Comparison of ENCODE assay signal across 5 fruit fly cellular contexts in genomic region chrX:5914992-5915751, dm6.
A peak's percentile ranks its signal among the peaks of the same experiment; 100 is the strongest.
TF ChIP-seq lines count a peak whose summit lies in the region.

No protein-coding gene starts in this region.

- TF ChIP-seq CTCF in whole organism, embryonic (GFP tag; optimal IDR thresholded peaks at IDR 0.05; lab: Kevin White, UChicago), result no peak

TF ChIP-seq in whole organism, adult, 20 proteins besides CTCF, POLR2A, EP300 and RAD21:
- TF ChIP-seq CG1620 (GFP tag; optimal IDR thresholded peaks at IDR 0.05; lab: Kevin White, UChicago), result peak; percentile 2
- TF ChIP-seq CG33017 (tag; optimal IDR thresholded peaks at IDR 0.05; lab: Kevin White, UChicago), result no peak
- no peak for TF ChIP-seq cnc (optimal IDR thresholded peaks at IDR 0.05; lab: Kevin White, UChicago)
- TF ChIP-seq CG7045 (GFP tag; optimal IDR thresholded peaks at IDR 0.05; lab: Kevin White, UChicago), result no peak
- peak; percentile 7 for TF ChIP-seq tj (GFP tag; optimal IDR thresholded peaks at IDR 0.05; lab: Kevin White, UChicago)
- peak; percentile 61 for TF ChIP-seq cic (GFP tag; optimal IDR thresholded peaks at IDR 0.05; lab: Kevin White, UChicago)

TF ChIP-seq in whole organism, embryonic, 481 proteins besides CTCF, POLR2A, EP300 and RAD21:
- TF ChIP-seq CG9609 (GFP tag; optimal IDR thresholded peaks at IDR 0.05; lab: Kevin White, UChicago), result no peak
- no peak for TF ChIP-seq row (GFP tag; IDR thresholded peaks at IDR 0.05; lab: Robert Waterston, UW)
- no peak for TF ChIP-seq ATbp (GFP tag; optimal IDR thresholded peaks at IDR 0.05; lab: Kevin White, UChicago)
- TF ChIP-seq dpn (GFP tag; optimal IDR thresholded peaks at IDR 0.05; lab: Kevin White, UChicago), result no peak
- TF ChIP-seq tap (tag; optimal IDR thresholded peaks at IDR 0.05; lab: Kevin White, UChicago), result no peak
- TF ChIP-seq sna (GFP tag; IDR thresholded peaks at IDR 0.05; lab: Robert Waterston, UW; ENCODE audit: partially characterized antibody), result no peak
- TF ChIP-seq sug (tag; optimal IDR thresholded peaks at IDR 0.05; lab: Kevin White, UChicago), result peak; percentile 99
- peak; percentile 54 for TF ChIP-seq sens (GFP tag; lab: Kevin White, UChicago)
- no peak for TF ChIP-seq Xbp1 (GFP tag; optimal IDR thresholded peaks at IDR 0.05; lab: Kevin White, UChicago)
- TF ChIP-seq CG7839 (tag; optimal IDR thresholded peaks at IDR 0.05; lab: Kevin White, UChicago), result no peak
- TF ChIP-seq chinmo (GFP tag; IDR thresholded peaks at IDR 0.05; lab: Robert Waterston, UW; ENCODE audit: partially characterized antibody), result 0 out of 4 replicates have a peak, but pooled peaks have one; percentile 49
- TF ChIP-seq CG13287 (GFP tag; IDR thresholded peaks at IDR 0.05; lab: Robert Waterston, UW; ENCODE audit: partially characterized antibody), result no peak
- TF ChIP-seq CG12391 (tag; optimal IDR thresholded peaks at IDR 0.05; lab: Kevin White, UChicago), result no peak
- TF ChIP-seq CG34376 (GFP tag; optimal IDR thresholded peaks at IDR 0.05; lab: Kevin White, UChicago), result peak; percentile 41
- TF ChIP-seq chn (GFP tag; optimal IDR thresholded peaks at IDR 0.05; lab: Kevin White, UChicago), result no peak
- TF ChIP-seq CG31365 (tag; optimal IDR thresholded peaks at IDR 0.05; lab: Kevin White, UChicago), result no peak
- TF ChIP-seq CG11504 (tag; optimal IDR thresholded peaks at IDR 0.05; lab: Kevin White, UChicago), result no peak
- peak; percentile 35 for TF ChIP-seq CG15479 (GFP tag; optimal IDR thresholded peaks at IDR 0.05; lab: Kevin White, UChicago)
- no peak for TF ChIP-seq hbn (GFP tag; IDR thresholded peaks at IDR 0.05; lab: Robert Waterston, UW; ENCODE audit: partially characterized antibody)
- no peak for TF ChIP-seq CG11696 (GFP tag; IDR thresholded peaks at IDR 0.05; lab: Robert Waterston, UW)

TF ChIP-seq in whole organism, prepupa, 60 proteins besides CTCF, POLR2A, EP300 and RAD21:
- TF ChIP-seq salr (GFP tag; optimal IDR thresholded peaks at IDR 0.05; lab: Kevin White, UChicago), result no peak
- TF ChIP-seq Eip78C (GFP tag; lab: Kevin White, UChicago), result peak; percentile 6
- TF ChIP-seq svp (GFP tag; lab: Kevin White, UChicago), result peak; percentile 99
- TF ChIP-seq Ets96B (tag; optimal IDR thresholded peaks at IDR 0.05; lab: Kevin White, UChicago), result no peak
- TF ChIP-seq OdsH (GFP tag; optimal IDR thresholded peaks at IDR 0.05; lab: Kevin White, UChicago), result no peak

TF ChIP-seq in whole organism, pupa, 21 proteins besides CTCF, POLR2A, EP300 and RAD21:
- TF ChIP-seq CG10348 (GFP tag; IDR thresholded peaks at IDR 0.05; lab: Robert Waterston, UW), result no peak
- peak; percentile 89 for TF ChIP-seq EcR (GFP tag; optimal IDR thresholded peaks at IDR 0.05; lab: Kevin White, UChicago)
- TF ChIP-seq CG12605 (GFP tag; IDR thresholded peaks at IDR 0.05; lab: Robert Waterston, UW), result no peak
- no peak for TF ChIP-seq CG14655 (GFP tag; optimal IDR thresholded peaks at IDR 0.05; lab: Kevin White, UChicago)
- TF ChIP-seq CG17806 (tag; optimal IDR thresholded peaks at IDR 0.05; lab: Kevin White, UChicago), result no peak
- no peak for TF ChIP-seq CG8159 (tag; optimal IDR thresholded peaks at IDR 0.05; lab: Kevin White, UChicago)
- TF ChIP-seq CG34367 (tag; optimal IDR thresholded peaks at IDR 0.05; lab: Kevin White, UChicago), result no peak
- no peak for TF ChIP-seq gl (tag; optimal IDR thresholded peaks at IDR 0.05; lab: Kevin White, UChicago)
- no peak for TF ChIP-seq Ets98B (GFP tag; IDR thresholded peaks at IDR 0.05; lab: Robert Waterston, UW)
TF ChIP-seq in whole organism, pupa: peak in this region for 1.

TF ChIP-seq in whole organism, wandering third instar larva, 38 proteins besides CTCF, POLR2A, EP300 and RAD21:
- TF ChIP-seq OdsH (GFP tag; optimal IDR thresholded peaks at IDR 0.05; lab: Kevin White, UChicago) (no peak), brk (GFP tag; optimal IDR thresholded peaks at IDR 0.05; lab: Kevin White, UChicago) (no peak), Myc (optimal IDR thresholded peaks at IDR 0.05; lab: Kevin White, UChicago) (no peak), Rel (GFP tag; optimal IDR thresholded peaks at IDR 0.05; lab: Kevin White, UChicago) (peak; percentile 1), Rel (tag; optimal IDR thresholded peaks at IDR 0.05; lab: Kevin White, UChicago) (peak; percentile 92), ey (GFP tag; optimal IDR thresholded peaks at IDR 0.05; lab: Kevin White, UChicago) (no peak)
